Worm (Caenorhabditis elegans) whole organism, early embryonic: Measurements from ENCODE around the gene F38E1.6.
"Not testable (repeated sequence)": the region's sequence is repeated elsewhere in the genome, so short reads cannot be mapped to it uniquely, and the experiment has no call there.

Experiments
- B0310.2 ChIP-seq: sonication (generic microtip); optimal IDR thresholded peaks from 2 replicates; lab custom pipeline; 2016; ENCODE audit warnings: mild to moderate bottlenecking, missing genetic modification characterization, missing compliant biosample characterization
- F13C5.2 ChIP-seq: sonication (generic microtip); optimal IDR thresholded peaks from 2 replicates; lab custom pipeline; 2017; ENCODE audit warnings: mild to moderate bottlenecking, missing genetic modification characterization, inconsistent platforms, missing compliant biosample characterization
- aly-1 ChIP-seq: sonication (generic microtip); optimal IDR thresholded peaks from 2 replicates; lab custom pipeline; 2016; ENCODE audit warnings: missing genetic modification characterization, missing compliant biosample characterization
- ama-1 ChIP-seq: fragments of 150-350 bp; optimal IDR thresholded peaks from 2 replicates; lab custom pipeline; 2014
- ceh-13 ChIP-seq: fragments of 200-800 bp; sonication (Bioruptor generic); optimal IDR thresholded peaks from 2 replicates; lab custom pipeline; 2018; ENCODE audit warnings: mild to moderate bottlenecking, missing genetic modification characterization, missing compliant biosample characterization
- ceh-36 ChIP-seq: sonication (generic microtip); optimal IDR thresholded peaks from 2 replicates; lab custom pipeline; 2016; ENCODE audit warnings: missing genetic modification characterization, inconsistent platforms, missing compliant biosample characterization
- ets-7 ChIP-seq: sonication (generic microtip); optimal IDR thresholded peaks from 2 replicates; lab custom pipeline; 2016; ENCODE audit warnings: missing genotype, missing genetic modification characterization, missing compliant biosample characterization
- flt-1 ChIP-seq: fragments of 200-800 bp; sonication (Bioruptor generic); IDR thresholded peaks from 2 replicates; pipeline ENCODE4 v1.3.6; 2022; ENCODE audit warnings: missing genetic modification characterization, missing compliant biosample characterization
- hmbx-1 ChIP-seq: sonication (generic microtip); optimal IDR thresholded peaks from 2 replicates; lab custom pipeline; 2016; ENCODE audit warnings: mild to moderate bottlenecking, missing genetic modification characterization, missing compliant biosample characterization
- hmg-4 ChIP-seq: fragments of 200-800 bp; sonication (Bioruptor generic); optimal IDR thresholded peaks from 2 replicates; lab custom pipeline; 2018; ENCODE audit warnings: mild to moderate bottlenecking, missing genetic modification characterization, missing compliant biosample characterization
- hnd-1 ChIP-seq: sonication (generic microtip); optimal IDR thresholded peaks from 2 replicates; lab custom pipeline; 2016; ENCODE audit warnings: missing genetic modification characterization, missing compliant biosample characterization
- pes-1 ChIP-seq: fragments of 200-800 bp; sonication (Bioruptor generic); IDR thresholded peaks from 2 replicates; pipeline ENCODE4 v1.3.6; 2022; ENCODE audit warnings: missing genetic modification reagents, missing genetic modification characterization, missing compliant biosample characterization
- scrt-1 ChIP-seq: fragments of 200-800 bp; sonication (Bioruptor generic); IDR thresholded peaks from 2 replicates; pipeline ENCODE4 v1.3.6; 2022; ENCODE audit warnings: missing genetic modification characterization, missing compliant biosample characterization
- sea-1 ChIP-seq: fragments of 200-800 bp; sonication (Bioruptor generic); conservative IDR thresholded peaks from 2 replicates; pipeline ENCODE4 v1.3.6; 2022; ENCODE audit warnings: missing genetic modification characterization, missing compliant biosample characterization
- tbx-11 ChIP-seq: fragments of 200-800 bp; sonication (Bioruptor generic); IDR thresholded peaks from 2 replicates; pipeline ENCODE4 v1.3.6; 2022; ENCODE audit warnings: missing genetic modification characterization, missing compliant biosample characterization
- tbx-37 ChIP-seq: fragments of 200-800 bp; sonication (Bioruptor generic); conservative IDR thresholded peaks from 2 replicates; pipeline ENCODE4 v1.3.6; 2022; ENCODE audit warnings: missing genetic modification reagents, missing genetic modification characterization, missing compliant biosample characterization
- tra-4 ChIP-seq: sonication (generic microtip); optimal IDR thresholded peaks from 2 replicates; lab custom pipeline; 2017; ENCODE audit warnings: missing genetic modification characterization, missing compliant biosample characterization

The F38E1.6 gene

DNA sequence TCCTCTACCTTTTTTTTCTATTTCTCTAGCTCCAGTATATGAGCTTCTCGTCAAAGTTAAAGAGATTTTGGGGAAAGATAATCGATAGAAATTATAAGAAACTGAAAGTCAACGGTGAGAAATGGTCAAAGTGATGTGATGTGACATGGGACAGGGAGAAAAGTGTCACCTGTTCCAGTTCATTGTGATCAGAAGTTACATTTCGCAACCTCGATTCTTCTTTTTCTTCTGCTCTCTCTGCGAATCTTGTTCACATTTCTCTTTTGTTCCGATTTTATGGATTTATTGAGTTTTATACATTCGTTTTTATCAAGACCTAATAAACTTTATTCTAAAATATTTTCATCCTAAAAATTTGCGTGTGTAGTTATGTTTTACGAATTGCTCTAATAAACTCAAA, 24.3 kb upstream of the F38E1.6 start:
- no peak for TF ChIP-seq scrt-1 (GFP tag; lab: Robert Waterston, UW)
- TF ChIP-seq tra-4 (tag; lab: Kevin White, UChicago) = no peak

DNA sequence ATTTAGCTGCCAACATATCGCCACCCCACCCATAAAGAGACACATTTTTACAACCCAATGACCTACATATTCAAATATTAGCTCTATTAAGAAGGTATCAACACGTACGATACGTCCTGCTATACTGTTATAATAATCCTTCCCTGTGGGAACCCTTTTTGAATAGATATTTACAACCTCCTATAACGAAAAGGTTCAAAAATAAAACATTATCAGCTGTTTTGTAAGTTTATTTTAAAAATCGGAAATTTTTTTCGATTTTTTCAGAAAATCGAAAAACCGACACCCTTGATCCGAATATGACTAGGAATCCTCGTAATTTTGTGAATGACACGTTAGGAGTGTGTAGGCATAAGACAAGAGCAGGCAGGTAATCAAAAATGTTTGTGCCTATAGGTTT, 19.0 kb upstream of the F38E1.6 start, which contains the start of gene C08D8.7:
TSS of gene C08D8.7 (plus strand) at position 301 of the 400 bp plus-strand sequence.
- not testable (repeated sequence) for TF ChIP-seq ets-7 (tag; lab: Kevin White, UChicago); sea-1 (GFP tag; lab: Robert Waterston, UW); tra-4 (tag; lab: Kevin White, UChicago)

DNA sequence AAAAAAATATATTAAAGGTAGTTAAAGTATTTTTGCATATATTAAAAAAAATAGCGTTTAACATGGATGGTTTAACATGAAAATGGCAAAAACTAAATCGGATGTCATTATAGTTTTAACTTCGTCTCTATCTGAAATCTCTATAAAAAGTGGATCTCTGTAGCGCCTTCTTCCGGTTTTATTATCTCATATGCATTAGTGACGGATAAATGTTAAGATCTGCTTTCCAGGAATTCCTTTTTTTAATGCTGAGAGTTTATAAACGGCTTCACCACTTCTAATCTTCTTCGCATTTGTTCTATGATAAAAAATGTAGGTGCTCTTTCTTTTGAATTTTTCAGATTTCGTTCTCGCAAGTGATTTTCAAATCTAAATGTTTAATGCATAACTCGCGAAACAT, 17.5 kb upstream of the F38E1.6 start:
- no peak for TF ChIP-seq B0310.2 (tag; lab: Kevin White, UChicago)
- no peak for TF ChIP-seq ceh-13 (GFP tag; lab: Kevin White, UChicago)
- no peak for TF ChIP-seq hnd-1
- no peak for TF ChIP-seq ama-1 (lab: Kevin White, UChicago)
- TF ChIP-seq tra-4 (tag; lab: Kevin White, UChicago) = no peak
- no peak for TF ChIP-seq hmbx-1 (tag; lab: Kevin White, UChicago)
- no peak for TF ChIP-seq aly-1 (tag; lab: Kevin White, UChicago)
- no peak for TF ChIP-seq tbx-11
- no peak for TF ChIP-seq hmg-4 (GFP tag; lab: Kevin White, UChicago)
- no peak for TF ChIP-seq F13C5.2 (tag; lab: Kevin White, UChicago)
- TF ChIP-seq ets-7 (tag; lab: Kevin White, UChicago) = no peak
- TF ChIP-seq scrt-1 (GFP tag; lab: Robert Waterston, UW) = no peak
- no peak for TF ChIP-seq pes-1 (GFP tag; lab: Robert Waterston, UW)
- TF ChIP-seq tbx-37 (GFP tag; lab: Robert Waterston, UW) = no peak
- no peak for TF ChIP-seq ceh-36

DNA sequence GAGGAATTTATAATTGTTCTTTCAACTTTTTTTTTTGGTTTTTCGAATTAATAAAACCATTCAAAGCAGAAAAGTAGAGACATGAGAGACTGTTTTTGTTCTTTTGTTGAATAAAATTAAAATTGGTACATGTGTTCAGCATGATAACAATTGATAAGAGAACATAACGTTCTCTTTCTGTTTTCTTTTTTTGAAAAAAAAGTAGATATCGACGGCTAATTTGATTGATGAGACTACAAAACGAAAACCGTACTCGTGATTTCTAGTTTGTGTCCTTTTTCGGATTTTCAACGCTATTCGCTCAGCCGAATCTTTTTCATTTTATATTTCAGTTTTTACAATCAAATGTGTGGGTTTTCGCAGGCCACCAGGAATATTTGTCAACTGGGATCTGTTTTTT, 14.5 kb upstream of the F38E1.6 start, which contains the start of gene C08D8.1:
TSS of gene C08D8.1 (plus strand) at position 324 of the 400 bp plus-strand sequence.
- TF ChIP-seq sea-1 (GFP tag; lab: Robert Waterston, UW) = no peak
- TF ChIP-seq flt-1 = no peak
- no peak for TF ChIP-seq scrt-1 (GFP tag; lab: Robert Waterston, UW)
- TF ChIP-seq F13C5.2 (tag; lab: Kevin White, UChicago) = no peak
- no peak for TF ChIP-seq tbx-11
- no peak for TF ChIP-seq tbx-37 (GFP tag; lab: Robert Waterston, UW)
- TF ChIP-seq ama-1 (lab: Kevin White, UChicago) = no peak
- no peak for TF ChIP-seq hmg-4 (GFP tag; lab: Kevin White, UChicago)
- no peak for TF ChIP-seq ets-7 (tag; lab: Kevin White, UChicago)
- TF ChIP-seq hnd-1 = no peak
- no peak for TF ChIP-seq B0310.2 (tag; lab: Kevin White, UChicago)
- TF ChIP-seq pes-1 (GFP tag; lab: Robert Waterston, UW) = no peak

DNA sequence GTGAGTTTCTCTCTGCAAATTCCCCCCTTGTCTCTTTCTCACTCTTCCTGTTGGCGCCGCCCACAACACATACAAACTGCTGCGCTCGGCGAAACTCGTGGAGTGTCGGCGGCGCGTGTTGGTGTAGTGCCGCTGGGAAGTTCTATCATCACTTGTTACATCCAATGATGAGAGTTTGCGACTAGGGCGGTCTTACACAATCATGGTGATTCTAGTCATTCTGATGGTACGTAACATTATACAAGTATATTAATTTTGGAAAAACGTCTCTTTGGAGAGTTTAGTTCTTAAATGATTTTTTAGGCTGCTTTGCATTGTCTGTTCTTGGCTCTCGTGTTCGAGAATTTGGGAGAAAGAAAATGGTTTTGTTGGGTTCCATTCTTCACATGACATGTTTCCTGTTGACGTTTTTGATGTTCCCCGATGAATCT, 10.9 kb upstream of the F38E1.6 start:
- no peak for TF ChIP-seq aly-1 (tag; lab: Kevin White, UChicago)
- TF ChIP-seq ets-7 (tag; lab: Kevin White, UChicago) = no peak
- peak; percentile 72 for TF ChIP-seq F13C5.2 (tag; lab: Kevin White, UChicago)
- TF ChIP-seq ama-1 (lab: Kevin White, UChicago) = peak; percentile 46

DNA sequence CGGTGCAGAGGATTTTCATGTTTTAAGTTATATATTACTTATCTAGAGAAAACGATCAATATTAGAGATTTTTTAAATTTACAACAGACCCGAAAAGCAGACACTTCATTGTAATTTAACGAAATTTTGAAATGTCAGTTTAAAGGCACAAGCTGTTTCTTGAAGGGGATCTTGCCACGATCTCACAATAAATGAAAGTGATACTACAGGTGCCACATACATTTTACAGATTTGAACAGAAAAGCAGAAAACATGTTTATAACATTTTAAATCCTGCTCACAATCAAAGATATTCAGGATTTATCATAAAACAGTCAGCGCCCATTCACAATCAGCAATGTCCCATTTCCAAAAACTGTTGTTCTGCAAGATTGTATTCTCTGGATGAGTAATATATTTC, 9.9 kb upstream of the F38E1.6 start:
- TF ChIP-seq hmbx-1 (tag; lab: Kevin White, UChicago) (no peak), ceh-36 (no peak), pes-1 (GFP tag; lab: Robert Waterston, UW) (no peak), flt-1 (no peak), hmg-4 (GFP tag; lab: Kevin White, UChicago) (no peak), tbx-37 (GFP tag; lab: Robert Waterston, UW) (no peak), B0310.2 (tag; lab: Kevin White, UChicago) (no peak), scrt-1 (GFP tag; lab: Robert Waterston, UW) (no peak), ama-1 (lab: Kevin White, UChicago) (no peak), ets-7 (tag; lab: Kevin White, UChicago) (no peak), hnd-1 (no peak), tbx-11 (no peak), F13C5.2 (tag; lab: Kevin White, UChicago) (no peak), sea-1 (GFP tag; lab: Robert Waterston, UW) (no peak), ceh-13 (GFP tag; lab: Kevin White, UChicago) (no peak)

DNA sequence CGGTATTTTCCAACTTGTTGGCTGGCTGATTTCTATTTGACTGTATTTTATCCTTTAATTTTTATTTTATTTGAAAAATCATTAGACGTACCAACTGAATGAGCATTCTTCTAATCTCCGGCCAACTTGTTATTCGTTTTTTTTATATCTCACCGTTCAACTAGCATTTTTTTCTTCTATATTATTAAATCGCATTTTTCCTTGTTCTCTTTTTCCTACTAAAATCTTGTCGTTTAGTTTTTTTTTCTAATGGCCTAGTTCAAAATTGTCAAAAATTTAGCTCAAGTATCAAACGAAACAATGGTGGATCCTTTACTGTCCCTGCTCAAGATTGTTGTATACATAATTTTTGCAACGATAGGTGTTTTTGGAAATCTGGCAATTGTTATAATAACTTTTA, 8.5 kb upstream of the F38E1.6 start, which contains the start of gene srsx-22:
TSS of gene srsx-22 (plus strand) at position 301 of the 400 bp plus-strand sequence.
- no peak for TF ChIP-seq B0310.2 (tag; lab: Kevin White, UChicago)
- no peak for TF ChIP-seq ets-7 (tag; lab: Kevin White, UChicago)
- no peak for TF ChIP-seq ceh-36
- TF ChIP-seq scrt-1 (GFP tag; lab: Robert Waterston, UW) = no peak
- no peak for TF ChIP-seq sea-1 (GFP tag; lab: Robert Waterston, UW)
- no peak for TF ChIP-seq tbx-11
- no peak for TF ChIP-seq tra-4 (tag; lab: Kevin White, UChicago)
- TF ChIP-seq pes-1 (GFP tag; lab: Robert Waterston, UW) = no peak
- TF ChIP-seq ceh-13 (GFP tag; lab: Kevin White, UChicago) = no peak
- TF ChIP-seq tbx-37 (GFP tag; lab: Robert Waterston, UW) = no peak
- no peak for TF ChIP-seq hmbx-1 (tag; lab: Kevin White, UChicago)
- no peak for TF ChIP-seq hnd-1
- TF ChIP-seq hmg-4 (GFP tag; lab: Kevin White, UChicago) = no peak
- no peak for TF ChIP-seq aly-1 (tag; lab: Kevin White, UChicago)
- no peak for TF ChIP-seq flt-1
- no peak for TF ChIP-seq ama-1 (lab: Kevin White, UChicago)
- no peak for TF ChIP-seq F13C5.2 (tag; lab: Kevin White, UChicago)
